Fruit fly (Drosophila melanogaster) whole organism, wandering third instar larva: Measurements from ENCODE around the gene CG17294.

Source experiments
- Abd-B ChIP-seq: fragments of >200 bp; optimal IDR thresholded peaks from 2 replicates; lab custom pipeline; 2017; ENCODE audit warnings: missing biosample characterization, missing genetic modification characterization
- CG32264 ChIP-seq: fragments of 200-800 bp; sonication (Bioruptor generic); optimal IDR thresholded peaks from 2 replicates; lab custom pipeline; 2016; ENCODE audit warnings: missing biosample characterization, missing genetic modification characterization
- CG9705 ChIP-seq: fragments of 200-800 bp; sonication (Bioruptor generic); optimal IDR thresholded peaks from 2 replicates; lab custom pipeline; 2018; ENCODE audit warnings: missing biosample characterization, mild to moderate bottlenecking, missing genetic modification characterization
- CrebA ChIP-seq: fragments of 200-800 bp; sonication (Bioruptor generic); optimal IDR thresholded peaks from 2 replicates; lab custom pipeline; 2016; ENCODE audit warnings: missing biosample characterization, mild to moderate bottlenecking, missing genetic modification characterization, borderline replicate concordance
- Dfd ChIP-seq: fragments of >200 bp; optimal IDR thresholded peaks from 2 replicates; lab custom pipeline; 2017; ENCODE audit warnings: missing biosample characterization, missing genetic modification characterization
- Dif ChIP-seq: fragments of 200-275, 200-300 bp; sonication (Bioruptor generic); optimal IDR thresholded peaks from 2 replicates; lab custom pipeline; 2018; ENCODE audit warnings: missing biosample characterization, missing genetic modification characterization; ENCODE audit not compliant: partially characterized antibody
- GATAd ChIP-seq: sonication (Bioruptor generic); optimal IDR thresholded peaks from 2 replicates; lab custom pipeline; 2016; ENCODE audit warnings: missing biosample characterization, missing genetic modification characterization
- HLH106 ChIP-seq: fragments of 200-800 bp; optimal IDR thresholded peaks from 3 replicates; lab custom pipeline; 2019; ENCODE audit warnings: missing biosample characterization, mild to moderate bottlenecking, missing genetic modification characterization, moderate library complexity
- Hnf4 ChIP-seq: fragments of 200-800 bp; sonication (Bioruptor generic); optimal IDR thresholded peaks from 2 replicates; lab custom pipeline; 2016; ENCODE audit warnings: missing biosample characterization, mild to moderate bottlenecking, missing genetic modification characterization
- Hr78 ChIP-seq: fragments of >200 bp; optimal IDR thresholded peaks from 2 replicates; lab custom pipeline; 2017; ENCODE audit warnings: missing biosample characterization, missing genetic modification characterization
- Hr83 ChIP-seq: fragments of 200-300 bp; sonication (Bioruptor generic); optimal IDR thresholded peaks from 2 replicates; lab custom pipeline; 2016; ENCODE audit warnings: missing biosample characterization, mild to moderate bottlenecking, missing genetic modification characterization, moderate library complexity; ENCODE audit not compliant: poor library complexity, severe bottlenecking
- Jra ChIP-seq: sonication (Bioruptor generic); optimal IDR thresholded peaks from 2 replicates; lab custom pipeline; 2016; ENCODE audit warnings: missing biosample characterization, missing genetic modification characterization
- Mio ChIP-seq: sonication (Bioruptor generic); optimal IDR thresholded peaks from 2 replicates; lab custom pipeline; 2016; ENCODE audit warnings: missing biosample characterization, missing genetic modification characterization
- Myc ChIP-seq: fragments of >200 bp; optimal IDR thresholded peaks from 2 replicates; lab custom pipeline; 2017
- N ChIP-seq: fragments of >200 bp; optimal IDR thresholded peaks from 2 replicates; lab custom pipeline; 2018; ENCODE audit warnings: missing biosample characterization, missing external identifiers, missing genetic modification characterization
- OdsH ChIP-seq: fragments of 200-800 bp; sonication (Bioruptor generic); optimal IDR thresholded peaks from 2 replicates; lab custom pipeline; 2016; ENCODE audit warnings: missing biosample characterization, mild to moderate bottlenecking, missing genetic modification characterization
- Rel ChIP-seq, 2 experiments: fragments of 200-800 bp; sonication (Bioruptor generic) in 1 of 2; optimal IDR thresholded peaks; 2 replicates in 1 of 2; 3 replicates in 1 of 2; lab custom pipeline; 2016 to 2019; ENCODE audit warnings: mild to moderate bottlenecking in 2 of 2, missing biosample characterization in 2 of 2, missing genetic modification characterization in 2 of 2, moderate library complexity in 1 of 2
- Sp1 ChIP-seq: fragments of 200-800 bp; sonication (Bioruptor generic); optimal IDR thresholded peaks from 3 replicates; lab custom pipeline; 2019; ENCODE audit warnings: missing biosample characterization, mild to moderate bottlenecking, missing genetic modification characterization, moderate library complexity
- Vsx2 ChIP-seq: fragments of 200-300, 225-300 bp; sonication (Bioruptor generic); optimal IDR thresholded peaks from 2 replicates; lab custom pipeline; 2018; ENCODE audit warnings: missing biosample characterization, missing genetic modification characterization; ENCODE audit not compliant: partially characterized antibody
- br ChIP-seq: fragments of 200-800 bp; sonication (Bioruptor generic); optimal IDR thresholded peaks from 2 replicates; lab custom pipeline; 2016; ENCODE audit warnings: missing biosample characterization, missing genetic modification characterization
- brk ChIP-seq: fragments of 200-800 bp; sonication (Bioruptor generic); optimal IDR thresholded peaks from 2 replicates; lab custom pipeline; 2016; ENCODE audit warnings: missing biosample characterization, mild to moderate bottlenecking, missing genetic modification characterization
- dl ChIP-seq, 2 experiments: fragments of 175-275, 200-275 bp in 1 of 2; fragments of 200-275 bp in 1 of 2; sonication (Bioruptor generic); optimal IDR thresholded peaks; lab custom pipeline; 2018; ENCODE audit warnings: mild to moderate bottlenecking in 2 of 2, missing biosample characterization in 2 of 2, missing genetic modification characterization in 2 of 2, moderate library complexity in 2 of 2; ENCODE audit not compliant: partially characterized antibody in 2 of 2, insufficient read depth in 1 of 2
- dmrt93B ChIP-seq: fragments of 200-800 bp; sonication (Bioruptor generic); optimal IDR thresholded peaks from 2 replicates; lab custom pipeline; 2018; ENCODE audit warnings: missing biosample characterization, mild to moderate bottlenecking, missing genetic modification characterization
- dsf ChIP-seq: sonication (Bioruptor generic); optimal IDR thresholded peaks from 2 replicates; lab custom pipeline; 2016; ENCODE audit warnings: missing biosample characterization, missing genetic modification characterization, borderline replicate concordance
- ey ChIP-seq: fragments of 200-800 bp; sonication (Bioruptor generic); optimal IDR thresholded peaks from 2 replicates; lab custom pipeline; 2016; ENCODE audit warnings: missing biosample characterization, missing genetic modification characterization
- foxo ChIP-seq, 2 experiments: fragments of 200-800 bp; sonication (Bioruptor generic); optimal IDR thresholded peaks; 2 replicates in 1 of 2; 3 replicates in 1 of 2; lab custom pipeline; 2016 to 2017; ENCODE audit warnings: missing biosample characterization in 2 of 2, missing genetic modification characterization in 2 of 2
- fru ChIP-seq: fragments of 200-800 bp; sonication (Bioruptor generic); optimal IDR thresholded peaks from 3 replicates; lab custom pipeline; 2016; ENCODE audit warnings: missing biosample characterization, mild to moderate bottlenecking, missing genetic modification characterization
- h ChIP-seq: fragments of 200-800 bp; sonication (Bioruptor generic); optimal IDR thresholded peaks from 3 replicates; lab custom pipeline; 2016; ENCODE audit warnings: missing biosample characterization, mild to moderate bottlenecking, missing genetic modification characterization
- jim ChIP-seq: fragments of 175-275, 200-325 bp; sonication (Bioruptor generic); optimal IDR thresholded peaks from 2 replicates; lab custom pipeline; 2016; ENCODE audit warnings: missing biosample characterization, mild to moderate bottlenecking, missing genetic modification characterization
- lola ChIP-seq: fragments of >200 bp; optimal IDR thresholded peaks from 2 replicates; lab custom pipeline; 2017; ENCODE audit warnings: missing biosample characterization, missing genetic modification characterization
- pan ChIP-seq: fragments of >200 bp; optimal IDR thresholded peaks from 2 replicates; lab custom pipeline; 2017
- psq ChIP-seq: fragments of 200-800 bp; sonication (Bioruptor generic); optimal IDR thresholded peaks from 3 replicates; lab custom pipeline; 2017; ENCODE audit warnings: missing biosample characterization, mild to moderate bottlenecking, missing genetic modification characterization, moderate library complexity
- rgr ChIP-seq: fragments of 200-800 bp; sonication (Bioruptor generic); optimal IDR thresholded peaks from 3 replicates; lab custom pipeline; 2016; ENCODE audit warnings: missing biosample characterization, mild to moderate bottlenecking, missing genetic modification characterization
- sage ChIP-seq: fragments of 200-800 bp; sonication (Bioruptor generic); optimal IDR thresholded peaks from 2 replicates; lab custom pipeline; 2016; ENCODE audit warnings: missing biosample characterization, mild to moderate bottlenecking, missing genetic modification characterization
- sv ChIP-seq: fragments of 200-800 bp; sonication (Bioruptor generic); optimal IDR thresholded peaks from 3 replicates; lab custom pipeline; 2016; ENCODE audit warnings: missing biosample characterization, missing genetic modification characterization
- tai ChIP-seq: sonication (Bioruptor generic); optimal IDR thresholded peaks from 2 replicates; lab custom pipeline; 2016; ENCODE audit warnings: missing biosample characterization, missing genetic modification characterization
- usp ChIP-seq: fragments of >200 bp; optimal IDR thresholded peaks from 2 replicates; lab custom pipeline; 2017; ENCODE audit warnings: missing biosample characterization, missing genetic modification characterization
- woc ChIP-seq: sonication (Bioruptor generic); optimal IDR thresholded peaks from 2 replicates; lab custom pipeline; 2016; ENCODE audit warnings: missing biosample characterization, mild to moderate bottlenecking, missing genetic modification characterization

The CG17294 gene

DNA sequence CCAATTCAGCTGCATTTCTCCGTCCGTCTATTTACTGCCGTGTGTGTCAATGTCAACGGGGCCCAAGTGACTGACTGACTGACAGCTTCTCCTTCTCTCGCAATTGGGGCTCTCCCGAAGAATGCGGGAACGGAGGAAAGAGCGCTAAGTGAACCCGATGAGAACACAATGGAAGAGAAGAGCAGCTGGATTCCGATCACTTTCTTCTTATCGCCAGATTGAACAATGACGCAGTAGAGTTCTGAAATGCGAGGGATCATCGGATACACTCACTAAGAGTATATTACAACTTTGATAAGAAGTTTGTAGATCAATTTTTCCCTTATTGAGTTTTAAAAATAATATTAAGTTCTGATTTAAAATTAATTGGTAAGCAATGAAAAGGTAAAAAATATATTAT is 34.7 kb downstream of the CG17294 start, which contains the start of gene Naglu:
TSS of gene Naglu (minus strand) at position 339 of the 400 bp plus-strand sequence.
- TF ChIP-seq Vsx2, result peak; percentile 65
- TF ChIP-seq Mio (GFP tag; lab: Kevin White, UChicago), result no peak
- peak; percentile 24 for TF ChIP-seq ey (GFP tag; lab: Kevin White, UChicago)
- TF ChIP-seq dmrt93B, result no peak
- peak; percentile 81 for TF ChIP-seq Dif (GFP tag; lab: Kevin White, UChicago)
- peak in 1 of 2 experiments; percentile 61 for TF ChIP-seq dl (GFP tag; optimal IDR thresholded peaks at IDR 0.05; lab: Kevin White, UChicago; ENCODE audit: insufficient read depth in 1 of 2, partially characterized antibody in 2 of 2)
- peak; percentile 36 for TF ChIP-seq Sp1
- TF ChIP-seq fru, result peak; percentile 31
- peak; percentile 64 for TF ChIP-seq Hr83

DNA sequence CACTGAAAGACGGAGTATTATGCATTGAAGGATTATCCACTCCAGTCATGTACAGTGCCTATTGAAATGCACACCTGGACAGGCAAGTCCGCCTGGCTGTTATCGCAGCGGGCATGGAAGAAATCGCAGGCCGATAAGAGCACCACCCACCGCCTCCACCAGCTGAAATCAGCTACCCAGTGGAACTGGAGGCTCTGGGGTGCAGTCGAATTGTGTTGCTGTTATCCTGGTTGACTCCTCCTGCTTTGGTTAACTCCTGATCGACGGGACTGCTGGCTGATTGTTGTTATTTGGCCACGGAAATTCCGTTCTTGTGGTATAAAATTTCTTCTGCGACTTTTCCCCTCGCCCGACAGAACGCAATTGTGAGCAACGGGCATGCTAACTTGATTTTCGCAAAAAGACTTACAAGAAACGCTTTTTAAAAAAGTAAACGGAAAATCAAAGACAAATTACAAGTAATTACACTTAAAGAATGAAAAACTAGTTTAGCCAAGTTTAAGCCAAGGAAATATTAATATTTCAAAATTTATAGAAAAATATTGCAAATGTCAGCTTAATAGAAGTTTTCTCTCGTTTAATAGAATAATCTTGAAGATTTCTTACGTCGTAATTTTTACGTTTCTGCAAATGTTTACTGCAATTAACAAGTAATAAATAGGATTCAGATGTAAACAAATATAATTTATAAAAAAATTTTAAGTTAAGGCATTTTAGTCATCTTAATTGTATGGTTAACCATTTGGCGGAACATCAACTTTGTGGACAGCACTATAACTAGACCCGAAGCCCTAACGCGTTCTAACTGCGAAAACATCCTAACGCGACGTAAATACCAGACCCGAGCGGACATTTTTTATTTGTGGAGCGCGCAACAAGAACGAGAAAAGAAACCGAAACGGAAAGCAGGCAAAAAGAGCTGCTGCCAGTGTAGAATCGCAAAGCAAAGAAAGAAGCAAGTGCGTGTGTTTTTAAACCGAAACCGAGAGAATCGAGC is 38.4 kb downstream of the CG17294 start, which contains the start of the genes CG13398 and Akap200:
TSS of gene CG13398 (minus strand) at position 370 of the 997 bp plus-strand sequence.
TSS of gene Akap200 (plus strand) at position 804 of the 997 bp plus-strand sequence.
- no peak for TF ChIP-seq CG32264 (GFP tag; lab: Kevin White, UChicago)
- TF ChIP-seq N (GFP tag; lab: Kevin White, UChicago), result no peak
- peak; percentile 13 for TF ChIP-seq h
- TF ChIP-seq CrebA (GFP tag; lab: Kevin White, UChicago), result no peak
- no peak for TF ChIP-seq tai
- peak; percentile 52 for TF ChIP-seq Myc (lab: Kevin White, UChicago)
- TF ChIP-seq Abd-B (GFP tag; lab: Kevin White, UChicago), result no peak
- peak; percentile 76 for TF ChIP-seq woc (GFP tag; lab: Kevin White, UChicago)
- TF ChIP-seq Rel (GFP tag; optimal IDR thresholded peaks at IDR 0.05; lab: Kevin White, UChicago), result no peak
- TF ChIP-seq Rel (tag; optimal IDR thresholded peaks at IDR 0.05; lab: Kevin White, UChicago), result peak; percentile 29
- peak; percentile 15 for TF ChIP-seq Hnf4
- no peak for TF ChIP-seq Hr78 (GFP tag; lab: Kevin White, UChicago)
- no peak for TF ChIP-seq usp (GFP tag; lab: Kevin White, UChicago)
- TF ChIP-seq rgr, result peak; percentile 6
- TF ChIP-seq CG9705 (GFP tag; lab: Kevin White, UChicago), result no peak
- TF ChIP-seq Vsx2, result peak; percentile 38
- TF ChIP-seq sv, result no peak
- TF ChIP-seq jim (GFP tag; lab: Kevin White, UChicago), result no peak
- TF ChIP-seq OdsH (GFP tag; lab: Kevin White, UChicago), result no peak
- TF ChIP-seq Dif (GFP tag; lab: Kevin White, UChicago), result peak; percentile 54
- TF ChIP-seq brk (GFP tag; lab: Kevin White, UChicago), result no peak
- no peak for TF ChIP-seq GATAd
- no peak for TF ChIP-seq br (GFP tag; lab: Kevin White, UChicago)
- TF ChIP-seq Dfd (GFP tag; lab: Kevin White, UChicago), result no peak
- no peak for TF ChIP-seq dmrt93B
- no peak for TF ChIP-seq pan (lab: Kevin White, UChicago)
- no peak for TF ChIP-seq psq
- TF ChIP-seq Mio (GFP tag; lab: Kevin White, UChicago), result no peak
- TF ChIP-seq sage (GFP tag; lab: Kevin White, UChicago), result no peak
- no peak for TF ChIP-seq dl (GFP tag; optimal IDR thresholded peaks at IDR 0.05; lab: Kevin White, UChicago; ENCODE audit: insufficient read depth in 1 of 2, partially characterized antibody in 2 of 2)
- no peak for TF ChIP-seq lola
- peak; percentile 33 for TF ChIP-seq Jra
- no peak for TF ChIP-seq Hr83
- peak; percentile 33 for TF ChIP-seq fru
- peak in 1 of 2 experiments; percentile 18 for TF ChIP-seq foxo (GFP tag; optimal IDR thresholded peaks at IDR 0.05; lab: Kevin White, UChicago)
- peak; percentile 37 for TF ChIP-seq Sp1
- no peak for TF ChIP-seq ey (GFP tag; lab: Kevin White, UChicago)
- peak; percentile 49 for TF ChIP-seq HLH106 (tag; lab: Kevin White, UChicago)
- no peak for TF ChIP-seq dsf (GFP tag; lab: Kevin White, UChicago)
